Worm (Caenorhabditis elegans) whole organism, midembryonic: ENCODE results near the gene AH10.4.

Source experiments
- T22C8.4 ChIP-seq: fragments of 200-800 bp; sonication (Bioruptor generic); IDR thresholded peaks from 2 replicates; pipeline ENCODE4 v1.3.6; 2022; ENCODE audit warnings: missing genetic modification characterization, missing compliant biosample characterization
- cog-1 ChIP-seq: sonication (generic microtip); optimal IDR thresholded peaks from 2 replicates; lab custom pipeline; 2016; ENCODE audit warnings: missing genetic modification characterization, missing compliant biosample characterization
- flt-1 ChIP-seq: fragments of 200-800 bp; sonication (Bioruptor generic); IDR thresholded peaks from 2 replicates; pipeline ENCODE4 v1.3.6; 2022; ENCODE audit warnings: missing genetic modification characterization, missing compliant biosample characterization
- klf-2 ChIP-seq: fragments of 200-800 bp; sonication (Bioruptor generic); conservative IDR thresholded peaks from 2 replicates; pipeline ENCODE4 v1.3.6; 2022; ENCODE audit warnings: missing genetic modification reagents, missing genetic modification characterization, missing compliant biosample characterization
- med-1 ChIP-seq: sonication (generic microtip); optimal IDR thresholded peaks from 2 replicates; lab custom pipeline; 2017; ENCODE audit warnings: missing genetic modification characterization, mild to moderate bottlenecking, missing compliant biosample characterization, antibody characterized with exemption, missing genetic modification reagents; ENCODE audit not compliant: insufficient read depth
- ref-1 ChIP-seq: fragments of 200-800 bp; sonication (Bioruptor generic); conservative IDR thresholded peaks from 2 replicates; pipeline ENCODE4 v1.3.6; 2022; ENCODE audit warnings: missing genetic modification reagents, missing genetic modification characterization, missing compliant biosample characterization
- tab-1 ChIP-seq: fragments of 200-800 bp; sonication (Bioruptor generic); IDR thresholded peaks from 2 replicates; pipeline ENCODE4 v1.3.6; 2022; ENCODE audit warnings: missing genetic modification characterization, missing compliant biosample characterization
- ztf-23 ChIP-seq: fragments of 200-800 bp; sonication (Bioruptor generic); IDR thresholded peaks from 2 replicates; pipeline ENCODE4 v1.3.6; 2022; ENCODE audit warnings: missing genetic modification reagents, missing genetic modification characterization, missing compliant biosample characterization
- ztf-29 ChIP-seq: fragments of 200-800 bp; sonication (Bioruptor generic); IDR thresholded peaks from 2 replicates; pipeline ENCODE4 v1.3.6; 2022; ENCODE audit warnings: missing genetic modification reagents, missing genetic modification characterization, missing compliant biosample characterization

AH10.4 gene

ce11 chrV:14167629-14168028 lies 30.0 kb upstream of the AH10.4 start, which contains the start of gene ocam-1:
TSS of gene ocam-1 (minus strand) at chrV:14167729.
- TF ChIP-seq flt-1 = no peak
- no peak for TF ChIP-seq klf-2 (GFP tag; lab: Robert Waterston, UW)
- TF ChIP-seq T22C8.4 (GFP tag; lab: Robert Waterston, UW) = no peak
- no peak for TF ChIP-seq ztf-29 (GFP tag; lab: Robert Waterston, UW)
- TF ChIP-seq ztf-23 (GFP tag; lab: Robert Waterston, UW) = no peak
- no peak for TF ChIP-seq med-1 (GFP tag; lab: Kevin White, UChicago)
- no peak for TF ChIP-seq tab-1 (GFP tag; lab: Robert Waterston, UW)
- no peak for TF ChIP-seq ref-1 (GFP tag; lab: Robert Waterston, UW)
- no peak for TF ChIP-seq cog-1 (tag; lab: Kevin White, UChicago)

ce11 chrV:14166630-14167029 lies 29.0 kb upstream of the AH10.4 start, which contains the start of gene cest-1.1:
TSS of gene cest-1.1 (minus strand) at chrV:14166730.
- TF ChIP-seq cog-1 (tag; lab: Kevin White, UChicago) = no peak
- no peak for TF ChIP-seq tab-1 (GFP tag; lab: Robert Waterston, UW)
- TF ChIP-seq ztf-29 (GFP tag; lab: Robert Waterston, UW) = no peak
- no peak for TF ChIP-seq ztf-23 (GFP tag; lab: Robert Waterston, UW)
- no peak for TF ChIP-seq flt-1

ce11 chrV:14165745-14166144 lies 28.1 kb upstream of the AH10.4 start:
- TF ChIP-seq med-1 (GFP tag; lab: Kevin White, UChicago) = no peak
- no peak for TF ChIP-seq tab-1 (GFP tag; lab: Robert Waterston, UW)
- no peak for TF ChIP-seq ztf-29 (GFP tag; lab: Robert Waterston, UW)
- no peak for TF ChIP-seq ref-1 (GFP tag; lab: Robert Waterston, UW)
- no peak for TF ChIP-seq klf-2 (GFP tag; lab: Robert Waterston, UW)
- no peak for TF ChIP-seq flt-1
- TF ChIP-seq ztf-23 (GFP tag; lab: Robert Waterston, UW) = no peak
- TF ChIP-seq T22C8.4 (GFP tag; lab: Robert Waterston, UW) = no peak
- TF ChIP-seq cog-1 (tag; lab: Kevin White, UChicago) = no peak

ce11 chrV:14162959-14163548 lies 25.4 kb upstream of the AH10.4 start, which contains the start of gene srd-26:
TSS of gene srd-26 (minus strand) at chrV:14163009.
- TF ChIP-seq tab-1 (GFP tag; lab: Robert Waterston, UW) (no peak), med-1 (GFP tag; lab: Kevin White, UChicago) (no peak), klf-2 (GFP tag; lab: Robert Waterston, UW) (no peak), cog-1 (tag; lab: Kevin White, UChicago) (no peak), ztf-29 (GFP tag; lab: Robert Waterston, UW) (no peak), T22C8.4 (GFP tag; lab: Robert Waterston, UW) (no peak), ref-1 (GFP tag; lab: Robert Waterston, UW) (no peak), ztf-23 (GFP tag; lab: Robert Waterston, UW) (no peak), flt-1 (no peak)

- TF ChIP-seq ztf-23 (GFP tag; lab: Robert Waterston, UW) (no peak), tab-1 (GFP tag; lab: Robert Waterston, UW) (no peak), cog-1 (tag; lab: Kevin White, UChicago) (no peak), T22C8.4 (GFP tag; lab: Robert Waterston, UW) (no peak), med-1 (GFP tag; lab: Kevin White, UChicago) (no peak), flt-1 (no peak), ref-1 (GFP tag; lab: Robert Waterston, UW) (no peak), ztf-29 (GFP tag; lab: Robert Waterston, UW) (no peak), klf-2 (GFP tag; lab: Robert Waterston, UW) (no peak)
These were observed 23.0 kb upstream of the AH10.4 start, which contains the start of gene cest-1.2 for ce11 chrV:14160698-14161097. TSS of gene cest-1.2 (minus strand) at chrV:14160862.

- no peak for TF ChIP-seq cog-1 (tag; lab: Kevin White, UChicago)
- no peak for TF ChIP-seq med-1 (GFP tag; lab: Kevin White, UChicago)
- TF ChIP-seq T22C8.4 (GFP tag; lab: Robert Waterston, UW) = no peak
- TF ChIP-seq ref-1 (GFP tag; lab: Robert Waterston, UW) = no peak
- TF ChIP-seq tab-1 (GFP tag; lab: Robert Waterston, UW) = no peak
- TF ChIP-seq klf-2 (GFP tag; lab: Robert Waterston, UW) = no peak
- no peak for TF ChIP-seq flt-1
- TF ChIP-seq ztf-23 (GFP tag; lab: Robert Waterston, UW) = no peak
- TF ChIP-seq ztf-29 (GFP tag; lab: Robert Waterston, UW) = no peak
These were observed 18.8 kb upstream of the AH10.4 start, which contains the start of gene AH10.2 for ce11 chrV:14156468-14156867. TSS of gene AH10.2 (plus strand) at chrV:14156768.

- TF ChIP-seq ztf-23 (GFP tag; lab: Robert Waterston, UW) (no peak), cog-1 (tag; lab: Kevin White, UChicago) (peak; percentile 5), ref-1 (GFP tag; lab: Robert Waterston, UW) (no peak), med-1 (GFP tag; lab: Kevin White, UChicago) (no peak)
These were observed 15.9 kb upstream of the AH10.4 start for ce11 chrV:14153615-14154014.

ce11 chrV:14150966-14151365 lies 13.3 kb upstream of the AH10.4 start:
- no peak for TF ChIP-seq cog-1 (tag; lab: Kevin White, UChicago)
- TF ChIP-seq tab-1 (GFP tag; lab: Robert Waterston, UW) = no peak
- no peak for TF ChIP-seq ref-1 (GFP tag; lab: Robert Waterston, UW)
- TF ChIP-seq ztf-23 (GFP tag; lab: Robert Waterston, UW) = no peak
- TF ChIP-seq T22C8.4 (GFP tag; lab: Robert Waterston, UW) = no peak
- TF ChIP-seq med-1 (GFP tag; lab: Kevin White, UChicago) = no peak
- TF ChIP-seq ztf-29 (GFP tag; lab: Robert Waterston, UW) = no peak
- no peak for TF ChIP-seq flt-1
- TF ChIP-seq klf-2 (GFP tag; lab: Robert Waterston, UW) = no peak

ce11 chrV:14149125-14149524 lies 11.5 kb upstream of the AH10.4 start:
- TF ChIP-seq cog-1 (tag; lab: Kevin White, UChicago) = no peak
- no peak for TF ChIP-seq flt-1
- TF ChIP-seq ztf-29 (GFP tag; lab: Robert Waterston, UW) = no peak
- no peak for TF ChIP-seq klf-2 (GFP tag; lab: Robert Waterston, UW)
- no peak for TF ChIP-seq T22C8.4 (GFP tag; lab: Robert Waterston, UW)
- TF ChIP-seq ztf-23 (GFP tag; lab: Robert Waterston, UW) = no peak
- TF ChIP-seq med-1 (GFP tag; lab: Kevin White, UChicago) = no peak
- no peak for TF ChIP-seq ref-1 (GFP tag; lab: Robert Waterston, UW)
- TF ChIP-seq tab-1 (GFP tag; lab: Robert Waterston, UW) = no peak
